Fruit fly (Drosophila melanogaster) whole organism, embryonic: ENCODE measurements around the gene ab.

Experiments
- Abd-B ChIP-seq: fragments of 200-800 bp; sonication (Bioruptor generic); optimal IDR thresholded peaks from 2 replicates; lab custom pipeline; 2018; ENCODE audit warnings: missing biosample characterization, mild to moderate bottlenecking, missing genetic modification characterization, moderate library complexity
- Atf3 ChIP-seq: fragments of 200-800 bp; sonication (Bioruptor generic); optimal IDR thresholded peaks from 3 replicates; lab custom pipeline; 2016; ENCODE audit warnings: missing biosample characterization, missing genetic modification characterization
- Atf6 ChIP-seq: fragments of 200-800 bp; sonication (Bioruptor generic); IDR thresholded peaks from 2 replicates; pipeline ENCODE4 v1.3.6; 2022; ENCODE audit warnings: missing biosample characterization, missing genetic modification characterization
- CG10147 ChIP-seq: fragments of 200-800 bp; sonication (Bioruptor generic); optimal IDR thresholded peaks from 2 replicates; lab custom pipeline; 2019; ENCODE audit warnings: missing biosample characterization, mild to moderate bottlenecking, missing genetic modification characterization, moderate library complexity
- CG10366 ChIP-seq: fragments of 200-800 bp; sonication (Bioruptor generic); IDR thresholded peaks from 2 replicates; pipeline ENCODE4 v1.3.6; 2022; ENCODE audit warnings: missing biosample characterization, missing genetic modification characterization
- CG11247 ChIP-seq: fragments of 200-800 bp; sonication (Bioruptor generic); IDR thresholded peaks from 2 replicates; pipeline ENCODE4 v1.3.6; 2022; ENCODE audit warnings: missing biosample characterization, missing genetic modification characterization
- CG14014 ChIP-seq: fragments of 200-800 bp; sonication (Bioruptor generic); IDR thresholded peaks from 2 replicates; pipeline ENCODE4 v1.3.6; 2022; ENCODE audit warnings: missing biosample characterization, missing genetic modification characterization
- CG15073 ChIP-seq: fragments of 200-800 bp; sonication (Bioruptor generic); optimal IDR thresholded peaks from 2 replicates; lab custom pipeline; 2016; ENCODE audit warnings: missing biosample characterization, missing genetic modification characterization
- CG1603 ChIP-seq: fragments of 200-800 bp; sonication (Bioruptor generic); optimal IDR thresholded peaks from 2 replicates; lab custom pipeline; 2019; ENCODE audit warnings: missing biosample characterization, mild to moderate bottlenecking, missing genetic modification characterization, moderate library complexity
- CG17328 ChIP-seq: fragments of 200-800 bp; sonication (Bioruptor generic); IDR thresholded peaks from 2 replicates; pipeline ENCODE4 v1.3.6; 2022; ENCODE audit warnings: missing biosample characterization, missing genetic modification characterization
- CG17568 ChIP-seq: fragments of 200-800 bp; sonication (Bioruptor generic); optimal IDR thresholded peaks from 2 replicates; lab custom pipeline; 2018; ENCODE audit warnings: missing biosample characterization, mild to moderate bottlenecking, missing genetic modification characterization, moderate library complexity
- CG1832 ChIP-seq: fragments of 200-800 bp; sonication (Bioruptor generic); optimal IDR thresholded peaks from 2 replicates; lab custom pipeline; 2017; ENCODE audit warnings: missing biosample characterization, mild to moderate bottlenecking, missing genetic modification characterization, inconsistent platforms
- CG2120 ChIP-seq: fragments of 200-800 bp; sonication (Bioruptor generic); optimal IDR thresholded peaks from 3 replicates; lab custom pipeline; 2016; ENCODE audit warnings: missing biosample characterization, missing genetic modification characterization
- CG30431 ChIP-seq: fragments of 200-800 bp; sonication (Bioruptor generic); optimal IDR thresholded peaks from 2 replicates; lab custom pipeline; 2017; ENCODE audit warnings: missing biosample characterization, missing genetic modification characterization
- CG31441 ChIP-seq: fragments of 200-800 bp; sonication (Bioruptor generic); IDR thresholded peaks from 2 replicates; pipeline ENCODE4 v1.3.6; 2022; ENCODE audit warnings: missing biosample characterization, missing genetic modification characterization
- CG3281 ChIP-seq: fragments of 200-800 bp; sonication (Bioruptor generic); optimal IDR thresholded peaks from 3 replicates; lab custom pipeline; 2017; ENCODE audit warnings: missing biosample characterization, mild to moderate bottlenecking, missing genetic modification characterization
- CG42726 ChIP-seq: fragments of 200-800 bp; sonication (Bioruptor generic); IDR thresholded peaks from 2 replicates; pipeline ENCODE4 v1.3.6; 2022; ENCODE audit warnings: missing biosample characterization, missing genetic modification characterization; ENCODE audit not compliant: partially characterized antibody
- CG43689 ChIP-seq: fragments of 200-800 bp; sonication (Bioruptor generic); IDR thresholded peaks from 2 replicates; pipeline ENCODE4 v1.3.6; 2022; ENCODE audit warnings: missing biosample characterization, missing genetic modification characterization
- CG5245 ChIP-seq: fragments of 200-800 bp; sonication (Bioruptor generic); optimal IDR thresholded peaks from 3 replicates; lab custom pipeline; 2016; ENCODE audit warnings: missing biosample characterization, missing genetic modification characterization
- CG5953 ChIP-seq: fragments of 200-800 bp; sonication (Bioruptor generic); IDR thresholded peaks from 2 replicates; pipeline ENCODE4 v1.3.6; 2022; ENCODE audit warnings: missing biosample characterization, missing genetic modification characterization
- CG6175 ChIP-seq: fragments of 200-800 bp; sonication (Bioruptor generic); IDR thresholded peaks from 3 replicates; pipeline ENCODE4 v1.3.6; 2022; ENCODE audit warnings: missing biosample characterization, missing genetic modification characterization
- CG6272 ChIP-seq: fragments of 200-800 bp; sonication (Bioruptor generic); IDR thresholded peaks from 2 replicates; pipeline ENCODE4 v1.3.6; 2022; ENCODE audit warnings: missing biosample characterization, missing genetic modification characterization
- CG9727 ChIP-seq: fragments of 200-800 bp; sonication (Bioruptor generic); optimal IDR thresholded peaks from 3 replicates; lab custom pipeline; 2017; ENCODE audit warnings: missing biosample characterization, mild to moderate bottlenecking, missing genetic modification characterization
- CG9797 ChIP-seq: fragments of 200-800 bp; sonication (Bioruptor generic); optimal IDR thresholded peaks from 3 replicates; lab custom pipeline; 2018; ENCODE audit warnings: missing biosample characterization, mild to moderate bottlenecking, missing genetic modification characterization
- CG9817 ChIP-seq: fragments of 200-800 bp; sonication (Bioruptor generic); optimal IDR thresholded peaks from 2 replicates; lab custom pipeline; 2018; ENCODE audit warnings: missing biosample characterization, mild to moderate bottlenecking, missing genetic modification characterization, moderate library complexity
- D ChIP-seq, 2 experiments: fragments of 200-800 bp in 1 of 2; fragments of >200 bp in 1 of 2; sonication (Bioruptor generic) in 1 of 2; optimal IDR thresholded peaks; 2 replicates in 1 of 2; 3 replicates in 1 of 2; lab custom pipeline; 2017; ENCODE audit warnings: mild to moderate bottlenecking in 1 of 2, missing biosample characterization in 1 of 2, missing genetic modification characterization in 1 of 2, missing genetic modification reagents in 1 of 2
- Dip2 ChIP-seq: fragments of 200-800 bp; sonication (Bioruptor generic); IDR thresholded peaks from 2 replicates; pipeline ENCODE4 v1.3.6; 2022; ENCODE audit warnings: missing biosample characterization, missing genetic modification characterization
- Dll ChIP-seq: fragments of 200-800 bp; sonication (Bioruptor generic); IDR thresholded peaks from 4 replicates; pipeline ENCODE4 v1.3.6; 2022; ENCODE audit warnings: missing biosample characterization, missing genetic modification characterization; ENCODE audit not compliant: partially characterized antibody
- Fer1 ChIP-seq: fragments of 200-800 bp; sonication (Bioruptor generic); optimal IDR thresholded peaks from 2 replicates; lab custom pipeline; 2017; ENCODE audit warnings: missing biosample characterization, mild to moderate bottlenecking, missing genetic modification characterization
- GATAe ChIP-seq: fragments of 200-800 bp; sonication (Bioruptor generic); conservative IDR thresholded peaks from 2 replicates; pipeline ENCODE4 v1.3.6; 2022; ENCODE audit warnings: missing biosample characterization, missing genetic modification characterization
- Hr78 ChIP-seq, 2 experiments: fragments of 200-800 bp in 1 of 2; fragments of >200 bp in 1 of 2; sonication (Bioruptor generic) in 1 of 2; optimal IDR thresholded peaks; 2 replicates each; lab custom pipeline; 2017 to 2019; ENCODE audit warnings: missing biosample characterization in 2 of 2, missing genetic modification characterization in 2 of 2, mild to moderate bottlenecking in 1 of 2, moderate library complexity in 1 of 2
- Lhr ChIP-seq: fragments of 200-800 bp; sonication (Bioruptor generic); optimal IDR thresholded peaks from 3 replicates; lab custom pipeline; 2017; ENCODE audit warnings: mild to moderate bottlenecking, missing biosample characterization, missing genetic modification reagents, missing genetic modification characterization
- Max ChIP-seq: fragments of 200-800 bp; sonication (Bioruptor generic); optimal IDR thresholded peaks from 2 replicates; lab custom pipeline; 2016; ENCODE audit warnings: missing biosample characterization, mild to moderate bottlenecking, missing genetic modification characterization
- Myb ChIP-seq: fragments of 200-800 bp; sonication (Bioruptor generic); optimal IDR thresholded peaks from 2 replicates; lab custom pipeline; 2016; ENCODE audit warnings: missing biosample characterization, missing genetic modification characterization
- NFAT ChIP-seq: fragments of 200-800 bp; sonication (Bioruptor generic); IDR thresholded peaks from 2 replicates; pipeline ENCODE4 v1.3.6; 2022; ENCODE audit warnings: missing biosample characterization, missing genetic modification characterization
- NfI ChIP-seq: fragments of 200-800 bp; sonication (Bioruptor generic); optimal IDR thresholded peaks from 3 replicates; lab custom pipeline; 2018; ENCODE audit warnings: missing biosample characterization, mild to moderate bottlenecking, missing genetic modification characterization, moderate library complexity
- Spps ChIP-seq: fragments of 200-800 bp; sonication (Bioruptor generic); optimal IDR thresholded peaks from 2 replicates; lab custom pipeline; 2018; ENCODE audit warnings: missing biosample characterization, mild to moderate bottlenecking, missing genetic modification characterization
- dm ChIP-seq: fragments of 200-800 bp; sonication (Bioruptor generic); optimal IDR thresholded peaks from 3 replicates; lab custom pipeline; 2016; ENCODE audit warnings: missing biosample characterization, missing genetic modification characterization
- fd3F ChIP-seq: fragments of 200-800 bp; sonication (Bioruptor generic); optimal IDR thresholded peaks from 2 replicates; lab custom pipeline; 2018; ENCODE audit warnings: missing biosample characterization, mild to moderate bottlenecking, missing genetic modification characterization, moderate library complexity
- grau ChIP-seq: fragments of 200-800 bp; optimal IDR thresholded peaks from 3 replicates; lab custom pipeline; 2019; ENCODE audit warnings: missing biosample characterization, mild to moderate bottlenecking, missing genetic modification characterization, moderate library complexity
- her ChIP-seq: fragments of 200-800 bp; sonication (Bioruptor generic); optimal IDR thresholded peaks from 2 replicates; lab custom pipeline; 2016; ENCODE audit warnings: missing biosample characterization, missing genetic modification characterization
- jing ChIP-seq: fragments of 200-800 bp; sonication (Bioruptor generic); optimal IDR thresholded peaks from 2 replicates; lab custom pipeline; 2018; ENCODE audit warnings: missing biosample characterization, mild to moderate bottlenecking, missing genetic modification characterization
- kni ChIP-seq: fragments of 200-800 bp; sonication (Bioruptor generic); optimal IDR thresholded peaks from 3 replicates; lab custom pipeline; 2017; ENCODE audit warnings: mild to moderate bottlenecking, missing biosample characterization, missing genetic modification reagents, missing genetic modification characterization
- knrl ChIP-seq: fragments of 200-800 bp; sonication (Bioruptor generic); IDR thresholded peaks from 3 replicates; pipeline ENCODE4 v1.3.6; 2022; ENCODE audit warnings: missing biosample characterization, missing genetic modification characterization; ENCODE audit not compliant: partially characterized antibody
- mam ChIP-seq: fragments of 200-800 bp; sonication (Bioruptor generic); optimal IDR thresholded peaks from 3 replicates; lab custom pipeline; 2016; ENCODE audit warnings: missing biosample characterization, missing genetic modification characterization
- p53 ChIP-seq: fragments of 200-800 bp; sonication (Bioruptor generic); optimal IDR thresholded peaks from 2 replicates; lab custom pipeline; 2016; ENCODE audit warnings: missing biosample characterization, missing genetic modification characterization
- repo ChIP-seq: fragments of 200-800 bp; sonication (Bioruptor generic); optimal IDR thresholded peaks from 2 replicates; lab custom pipeline; 2016; ENCODE audit warnings: missing biosample characterization, missing genetic modification characterization
- sens-2 ChIP-seq: fragments of 200-800 bp; sonication (Bioruptor generic); IDR thresholded peaks from 2 replicates; pipeline ENCODE4 v1.3.6; 2022; ENCODE audit warnings: missing biosample characterization, missing genetic modification characterization
- sim ChIP-seq: fragments of 200-800 bp; sonication (Bioruptor generic); IDR thresholded peaks from 2 replicates; pipeline ENCODE4 v1.3.6; 2022; ENCODE audit warnings: missing biosample characterization, missing genetic modification characterization
- tgo ChIP-seq: fragments of 200-800 bp; sonication (Bioruptor generic); IDR thresholded peaks from 3 replicates; pipeline ENCODE4 v1.3.6; 2022; ENCODE audit warnings: missing biosample characterization, missing genetic modification characterization

Gene ab

DNA sequence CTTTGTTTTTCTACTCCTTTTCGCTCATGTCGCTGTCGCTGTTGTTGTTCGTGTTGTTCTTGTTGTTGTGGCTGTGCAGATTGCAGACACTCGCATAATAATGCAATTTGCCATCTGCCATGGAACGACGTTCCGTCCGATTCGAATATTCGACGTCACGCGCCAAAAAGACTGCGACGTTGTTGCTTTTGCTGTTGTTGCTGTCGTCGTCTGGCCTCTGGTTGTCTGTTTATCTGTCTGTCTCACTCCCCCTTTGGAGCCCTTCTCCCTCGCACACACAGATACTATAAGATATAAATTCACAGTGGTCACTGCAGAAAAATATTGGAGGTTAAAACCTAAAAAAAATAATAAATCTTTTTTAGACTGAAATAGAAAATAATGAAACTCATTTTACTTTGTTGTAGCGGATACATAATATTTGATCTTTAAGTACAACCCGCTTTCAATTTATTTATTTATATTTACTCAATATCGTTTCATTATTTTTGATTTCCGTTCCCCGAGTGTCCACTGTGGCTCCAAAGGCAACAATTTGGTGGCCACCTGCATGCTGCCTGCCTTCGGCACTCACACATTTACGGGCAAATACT is 9.1 kb downstream of the ab start (continued):
- TF ChIP-seq CG3281 (GFP tag; lab: Kevin White, UChicago) (peak; percentile 52), CG43689 (GFP tag; lab: Robert Waterston, UW) (no peak), Myb (no peak), Atf3 (GFP tag; lab: Kevin White, UChicago) (no peak), repo (GFP tag; lab: Kevin White, UChicago) (no peak), Hr78 (GFP tag; optimal IDR thresholded peaks at IDR 0.05; lab: Kevin White, UChicago) (peak in 1 of 2 experiments; percentile 34), dm (no peak), CG31441 (GFP tag; lab: Robert Waterston, UW) (peak; percentile 76), jing (no peak), kni (GFP tag; lab: Kevin White, UChicago) (no peak), CG11247 (GFP tag; lab: Robert Waterston, UW) (no peak), CG5953 (no peak), mam (GFP tag; lab: Kevin White, UChicago) (no peak), CG5245 (GFP tag; lab: Kevin White, UChicago) (no peak), CG1603 (tag; lab: Kevin White, UChicago) (no peak), CG30431 (GFP tag; lab: Kevin White, UChicago) (no peak), CG6175 (GFP tag; lab: Robert Waterston, UW) (no peak), Dip2 (GFP tag; lab: Robert Waterston, UW) (no peak), Atf6 (peak; percentile 41; the same call in 1 of the 2 replicates), CG1832 (GFP tag; lab: Kevin White, UChicago) (no peak), CG14014 (GFP tag; lab: Robert Waterston, UW) (no peak), CG17568 (GFP tag; lab: Kevin White, UChicago) (no peak), CG42726 (no peak), grau (tag; lab: Kevin White, UChicago) (peak; percentile 85), sens-2 (GFP tag; lab: Robert Waterston, UW) (no peak), Max (GFP tag; lab: Kevin White, UChicago) (no peak), NfI (peak; percentile 21), CG17328 (GFP tag; lab: Robert Waterston, UW) (peak; percentile 37; the same call in 1 of the 2 replicates), Spps (tag; lab: Kevin White, UChicago) (no peak), her (GFP tag; lab: Kevin White, UChicago) (no peak), p53 (GFP tag; lab: Kevin White, UChicago) (no peak), Abd-B (peak; percentile 54), sim (GFP tag; lab: Robert Waterston, UW) (no peak), Dll (GFP tag; lab: Robert Waterston, UW) (no peak), CG10147 (GFP tag; lab: Kevin White, UChicago) (peak; percentile 26), CG2120 (GFP tag; lab: Kevin White, UChicago) (peak; percentile 22), CG15073 (GFP tag; lab: Kevin White, UChicago) (no peak), CG9727 (peak; percentile 24), CG9797 (GFP tag; lab: Kevin White, UChicago) (no peak), D (optimal IDR thresholded peaks at IDR 0.05; lab: Kevin White, UChicago) (peak; percentile 6), D (GFP tag; optimal IDR thresholded peaks at IDR 0.05; lab: Kevin White, UChicago) (peak; percentile 19), CG6272 (GFP tag; lab: Robert Waterston, UW) (no peak), NFAT (GFP tag; lab: Robert Waterston, UW) (no peak), tgo (GFP tag; lab: Robert Waterston, UW) (peak; percentile 40; the same call in 2 of the 3 replicates), GATAe (GFP tag; lab: Robert Waterston, UW) (no peak), Lhr (GFP tag; lab: Kevin White, UChicago) (no peak), Fer1 (GFP tag; lab: Kevin White, UChicago) (peak; percentile 35), CG9817 (tag; lab: Kevin White, UChicago) (peak; percentile 69), knrl (GFP tag; lab: Robert Waterston, UW) (no peak), fd3F (GFP tag; lab: Kevin White, UChicago) (peak; percentile 38), CG10366 (GFP tag; lab: Robert Waterston, UW) (peak; percentile 46)
